Fruit fly (Drosophila melanogaster) whole organism, pupa: Measurements from ENCODE around the gene CG13059.
A peak's percentile ranks its signal among the peaks of the same experiment; 100 is the strongest.

Experiments
- CG10348 ChIP-seq: fragments of 200-800 bp; sonication (Bioruptor generic); IDR thresholded peaks from 2 replicates; pipeline ENCODE4 v1.3.6; 2022; ENCODE audit warnings: missing biosample characterization, missing genetic modification characterization
- CG12605 ChIP-seq: fragments of 200-800 bp; sonication (Bioruptor generic); IDR thresholded peaks from 2 replicates; pipeline ENCODE4 v1.3.6; 2022; ENCODE audit warnings: missing biosample characterization, missing genetic modification characterization
- CG13204 ChIP-seq: fragments of 200-800 bp; sonication (Bioruptor generic); optimal IDR thresholded peaks from 2 replicates; lab custom pipeline; 2018; ENCODE audit warnings: missing biosample characterization, mild to moderate bottlenecking, missing genetic modification characterization, moderate library complexity
- CG14655 ChIP-seq: fragments of 200-800 bp; sonication (Bioruptor generic); optimal IDR thresholded peaks from 3 replicates; lab custom pipeline; 2017; ENCODE audit warnings: mild to moderate bottlenecking, missing biosample characterization, missing genetic modification reagents, missing genetic modification characterization
- CG15710 ChIP-seq: fragments of 200-800 bp; sonication (Bioruptor generic); optimal IDR thresholded peaks from 2 replicates; lab custom pipeline; 2018; ENCODE audit warnings: missing biosample characterization, mild to moderate bottlenecking, missing genetic modification characterization, moderate library complexity
- CG17806 ChIP-seq: fragments of 200-800 bp; sonication (Bioruptor generic); optimal IDR thresholded peaks from 2 replicates; lab custom pipeline; 2018; ENCODE audit warnings: missing biosample characterization, mild to moderate bottlenecking, missing genetic modification characterization, moderate library complexity
- CG32121 ChIP-seq: fragments of 200-800 bp; sonication (Bioruptor generic); IDR thresholded peaks from 2 replicates; pipeline ENCODE4 v1.3.6; 2022; ENCODE audit warnings: missing biosample characterization, missing genetic modification characterization
- CG34367 ChIP-seq: fragments of 200-800 bp; sonication (Bioruptor generic); optimal IDR thresholded peaks from 2 replicates; lab custom pipeline; 2018; ENCODE audit warnings: missing biosample characterization, mild to moderate bottlenecking, missing genetic modification characterization
- CG4496 ChIP-seq: fragments of 200-800 bp; sonication (Bioruptor generic); IDR thresholded peaks from 3 replicates; pipeline ENCODE4 v1.3.6; 2022; ENCODE audit warnings: missing biosample characterization, missing genetic modification characterization
- CG8159 ChIP-seq: fragments of 200-800 bp; sonication (Bioruptor generic); optimal IDR thresholded peaks from 3 replicates; lab custom pipeline; 2018; ENCODE audit warnings: missing biosample characterization, mild to moderate bottlenecking, missing genetic modification characterization, moderate library complexity
- CG8301 ChIP-seq: fragments of 200-800 bp; sonication (Bioruptor generic); optimal IDR thresholded peaks from 2 replicates; lab custom pipeline; 2018; ENCODE audit warnings: missing biosample characterization, mild to moderate bottlenecking, missing genetic modification characterization
- CG9948 ChIP-seq: fragments of 200-800 bp; sonication (Bioruptor generic); optimal IDR thresholded peaks from 2 replicates; lab custom pipeline; 2018; ENCODE audit warnings: missing biosample characterization, mild to moderate bottlenecking, missing genetic modification characterization, moderate library complexity
- D1 ChIP-seq: fragments of 200-800 bp; sonication (Bioruptor generic); optimal IDR thresholded peaks from 2 replicates; lab custom pipeline; 2018; ENCODE audit warnings: missing biosample characterization, mild to moderate bottlenecking, missing genetic modification characterization, moderate library complexity
- EcR ChIP-seq: fragments of 200-800 bp; sonication (Bioruptor generic); optimal IDR thresholded peaks from 3 replicates; lab custom pipeline; 2019; ENCODE audit warnings: missing biosample characterization, missing genetic modification characterization, mild to moderate bottlenecking, moderate library complexity, missing genetic modification reagents
- Ets98B ChIP-seq: fragments of 200-800 bp; sonication (Bioruptor generic); IDR thresholded peaks from 2 replicates; pipeline ENCODE4 v1.3.6; 2022; ENCODE audit warnings: missing biosample characterization, missing genetic modification characterization
- Pif1A ChIP-seq: fragments of 200-800 bp; sonication (Bioruptor generic); optimal IDR thresholded peaks from 3 replicates; lab custom pipeline; 2016; ENCODE audit warnings: missing biosample characterization, missing genetic modification characterization
- Pif1B ChIP-seq: fragments of 200-800 bp; sonication (Bioruptor generic); optimal IDR thresholded peaks from 3 replicates; lab custom pipeline; 2016; ENCODE audit warnings: missing biosample characterization, missing genetic modification characterization
- Snoo ChIP-seq: fragments of 200-800 bp; sonication (Bioruptor generic); optimal IDR thresholded peaks from 3 replicates; lab custom pipeline; 2017; ENCODE audit warnings: missing biosample characterization, mild to moderate bottlenecking, missing genetic modification characterization, inconsistent platforms
- fd96Ca ChIP-seq: fragments of 200-800 bp; sonication (Bioruptor generic); IDR thresholded peaks from 3 replicates; pipeline ENCODE4 v1.3.6; 2022; ENCODE audit warnings: missing biosample characterization, missing genetic modification characterization
- gl ChIP-seq: fragments of 200-800 bp; sonication (Bioruptor generic); optimal IDR thresholded peaks from 2 replicates; lab custom pipeline; 2018; ENCODE audit warnings: missing biosample characterization, mild to moderate bottlenecking, missing genetic modification characterization
- rn ChIP-seq: fragments of 200-800 bp; sonication (Bioruptor generic); IDR thresholded peaks from 2 replicates; pipeline ENCODE4 v1.3.6; 2022; ENCODE audit warnings: missing biosample characterization, missing genetic modification characterization

CG13059 gene

DNA sequence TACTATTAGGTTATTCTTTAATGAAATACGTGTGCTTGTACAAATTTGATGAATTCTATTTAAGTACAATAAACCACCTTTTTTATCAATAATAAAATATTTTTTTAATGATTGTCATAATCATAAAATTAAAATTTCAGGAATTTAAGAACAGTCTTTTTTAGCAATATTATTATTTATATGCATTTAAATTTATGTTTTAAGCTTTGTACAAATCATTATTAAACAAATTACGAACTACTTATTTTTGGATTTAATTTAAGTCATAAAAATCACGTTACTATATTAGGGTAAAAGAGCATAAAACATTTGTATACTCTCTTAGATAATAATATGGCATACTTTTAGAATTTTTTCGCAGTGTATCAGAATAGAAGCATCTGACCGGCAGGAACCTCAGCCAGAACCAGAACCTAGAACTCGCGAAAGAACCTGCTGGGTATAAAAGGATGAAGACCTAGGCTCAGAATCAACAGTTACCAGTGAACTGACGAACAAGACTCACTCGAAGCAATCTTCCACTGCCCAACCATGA, 38.7 kb downstream of the CG13059 start, which contains the start of gene Cpr72Ea:
Cpr72Ea (plus strand) TSS at position 485 of the 535 bp plus-strand sequence.
- TF ChIP-seq CG4496 (GFP tag; lab: Robert Waterston, UW) (no peak), CG14655 (GFP tag; lab: Kevin White, UChicago) (peak; percentile 39), CG9948 (peak; percentile 73), Ets98B (no peak), CG8159 (tag; lab: Kevin White, UChicago) (peak; percentile 72), CG15710 (peak; percentile 55), D1 (tag; lab: Kevin White, UChicago) (peak; percentile 49), Pif1A (no peak), CG17806 (peak; percentile 6), CG34367 (tag; lab: Kevin White, UChicago) (peak; percentile 17)

dm6 chr3L:16364182-16364581, 40.7 kb downstream of the CG13059 start:
- TF ChIP-seq CG32121 (GFP tag; lab: Robert Waterston, UW): 0 out of 2 replicates have a peak, but pooled peaks have one; percentile 24
- TF ChIP-seq Ets98B: no peak
- peak; percentile 90 for TF ChIP-seq CG15710
- peak; percentile 81 for TF ChIP-seq Pif1A
- peak; percentile 87 for TF ChIP-seq CG9948
- peak; percentile 81 for TF ChIP-seq Snoo (tag; lab: Kevin White, UChicago)
- TF ChIP-seq gl (tag; lab: Kevin White, UChicago): peak; percentile 76
- TF ChIP-seq CG12605 (GFP tag; lab: Robert Waterston, UW): peak; percentile 44; the same call in 1 of the 2 replicates
- peak; percentile 86 for TF ChIP-seq Pif1B (GFP tag; lab: Kevin White, UChicago)
- peak; percentile 85 for TF ChIP-seq CG14655 (GFP tag; lab: Kevin White, UChicago)
- peak; percentile 75 for TF ChIP-seq CG8301 (tag; lab: Kevin White, UChicago)
- no peak for TF ChIP-seq CG13204
- peak; percentile 85 for TF ChIP-seq CG34367 (tag; lab: Kevin White, UChicago)
- TF ChIP-seq EcR: peak; percentile 96
- TF ChIP-seq D1 (tag; lab: Kevin White, UChicago): peak; percentile 85
- TF ChIP-seq CG4496 (GFP tag; lab: Robert Waterston, UW): 0 out of 3 replicates have a peak, but pooled peaks have one; percentile 21
- no peak for TF ChIP-seq fd96Ca
- peak; percentile 90 for TF ChIP-seq CG17806
- TF ChIP-seq CG8159 (tag; lab: Kevin White, UChicago): peak; percentile 92
- TF ChIP-seq CG10348 (GFP tag; lab: Robert Waterston, UW): no peak
- TF ChIP-seq rn: no peak

DNA sequence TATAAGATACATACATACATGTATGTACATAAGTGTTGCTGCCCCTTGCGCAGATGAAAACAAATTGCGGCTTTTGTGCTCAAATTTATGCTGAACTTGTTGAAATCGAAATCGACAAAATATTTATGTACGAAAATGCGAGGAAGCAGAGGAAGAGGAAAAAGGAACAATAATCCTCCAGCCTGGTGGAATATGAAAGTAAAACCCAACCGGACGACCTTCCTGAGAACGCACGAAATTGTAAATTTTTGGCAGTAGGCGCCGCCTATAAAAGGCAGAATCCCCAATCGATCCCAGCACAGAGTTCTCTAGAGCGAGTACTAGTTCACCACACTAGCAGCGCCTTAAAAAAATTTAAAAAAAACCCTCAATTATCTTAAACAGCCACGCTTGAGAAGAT, 41.1 kb downstream of the CG13059 start, which contains the start of gene Cpr72Eb:
Cpr72Eb (plus strand) TSS at position 301 of the 400 bp plus-strand sequence.
- no peak for TF ChIP-seq gl (tag; lab: Kevin White, UChicago)
- TF ChIP-seq CG34367 (tag; lab: Kevin White, UChicago): no peak
- TF ChIP-seq CG8301 (tag; lab: Kevin White, UChicago): no peak
- no peak for TF ChIP-seq CG8159 (tag; lab: Kevin White, UChicago)
- no peak for TF ChIP-seq CG4496 (GFP tag; lab: Robert Waterston, UW)
- no peak for TF ChIP-seq CG9948
- no peak for TF ChIP-seq CG32121 (GFP tag; lab: Robert Waterston, UW)

- TF ChIP-seq CG17806 (no peak), EcR (no peak), CG15710 (no peak)
Measured at dm6 chr3L:16367240-16367639, 43.8 kb downstream of the CG13059 start, which contains the start of gene Cpr72Ec. Cpr72Ec (minus strand) TSS chr3L:16367340.

DNA sequence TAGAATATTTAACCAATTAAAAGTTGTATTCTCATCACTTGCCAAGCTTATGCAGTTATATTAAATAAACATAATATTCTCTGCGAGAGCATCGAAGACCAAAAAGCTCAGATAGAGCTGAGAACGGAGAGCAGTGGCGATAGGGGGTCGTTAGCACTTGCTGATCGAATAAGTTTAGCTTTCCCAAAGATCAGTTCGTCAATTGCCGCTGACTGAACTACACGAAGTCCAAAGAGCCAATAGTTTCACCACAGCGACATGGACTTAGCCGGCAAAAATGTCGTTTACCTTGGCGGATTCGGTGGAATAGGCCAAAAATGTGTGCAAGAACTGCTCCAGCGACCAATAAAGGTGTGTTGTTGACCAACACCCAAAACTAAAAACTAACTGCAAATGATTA, 44.7 kb downstream of the CG13059 start, which contains the start of gene CG4842:
CG4842 (plus strand) TSS at position 191 of the 400 bp plus-strand sequence.
- TF ChIP-seq CG8159 (tag; lab: Kevin White, UChicago): no peak
- TF ChIP-seq EcR: peak; percentile 7

DNA sequence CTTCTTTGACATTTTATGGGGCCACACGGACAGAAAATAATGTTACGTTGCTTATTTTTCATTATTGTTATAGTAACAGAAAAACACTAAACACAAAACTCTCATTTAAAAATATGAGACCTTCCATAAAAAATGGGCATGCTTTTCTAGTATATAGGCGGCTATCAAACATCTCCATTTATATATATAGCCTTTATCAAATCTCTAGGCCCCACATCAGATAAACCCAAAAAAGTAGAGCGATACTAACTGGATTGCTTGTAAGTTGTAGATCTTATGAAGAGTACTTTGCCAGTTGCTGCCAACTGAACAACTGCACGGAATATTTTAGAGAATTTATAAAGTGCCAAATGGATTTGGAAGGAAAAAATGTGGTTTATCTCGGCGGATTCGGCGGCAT, 46.1 kb downstream of the CG13059 start, which contains the start of gene CG18814:
CG18814 (plus strand) TSS at position 301 of the 400 bp plus-strand sequence.
- no peak for TF ChIP-seq CG32121 (GFP tag; lab: Robert Waterston, UW)
- no peak for TF ChIP-seq fd96Ca
- TF ChIP-seq CG14655 (GFP tag; lab: Kevin White, UChicago): no peak
